Fruit fly (Drosophila melanogaster) S2 (cell line): Measurements from ENCODE around the gene Rac1.

ENCODE experiments used
- CG8478 ChIP-seq: fragments of >200 bp; optimal IDR thresholded peaks from 2 replicates; lab custom pipeline; 2018
- CTCF ChIP-seq, 2 experiments: fragments of >200 bp; optimal IDR thresholded peaks; 2 replicates each; lab custom pipeline; 2018

DNA sequence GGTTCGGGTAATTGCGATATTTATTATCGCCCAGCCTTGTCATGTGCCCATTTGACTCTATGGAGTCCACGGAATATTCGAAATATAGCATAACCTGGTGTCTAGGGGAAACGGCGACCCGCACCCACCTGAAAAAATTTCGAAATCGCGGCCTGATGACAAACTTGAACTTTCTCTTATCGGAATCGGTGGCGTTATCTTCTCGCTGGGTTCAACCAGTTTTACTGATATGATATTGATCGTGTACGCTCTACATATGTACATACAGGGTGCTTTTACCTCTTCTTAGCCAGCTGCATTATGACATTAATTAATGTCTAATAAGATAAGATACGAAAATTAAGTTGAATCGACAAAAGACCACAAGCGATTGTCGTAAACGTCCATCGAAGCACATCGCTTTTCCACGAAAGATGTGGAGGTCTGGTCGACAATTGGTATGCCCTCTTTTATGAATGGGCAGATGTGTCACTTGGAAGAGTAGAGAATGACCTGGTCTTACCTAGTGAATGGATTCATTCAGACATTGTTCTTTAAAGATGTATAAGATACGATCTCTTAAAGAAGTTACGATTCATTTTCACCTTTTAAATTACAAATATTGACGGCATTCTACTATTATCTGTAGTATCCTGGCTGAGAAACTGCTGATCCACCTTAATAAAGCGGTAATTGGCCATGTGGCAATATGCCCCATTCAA lies 17.9 kb upstream of the Rac1 start:
- TF ChIP-seq CTCF (optimal IDR thresholded peaks at IDR 0.05; lab: Kevin White, UChicago): no peak
- TF ChIP-seq CG8478 (lab: Kevin White, UChicago): no peak
